Fruit fly (Drosophila melanogaster) whole organism, embryonic: Measurements from ENCODE around the gene Ns1.

Experiments used
- Bgb ChIP-seq: fragments of 200-800 bp; sonication (Bioruptor generic); IDR thresholded peaks from 2 replicates; pipeline ENCODE4 v1.3.6; 2022; ENCODE audit warnings: missing biosample characterization, missing genetic modification characterization; ENCODE audit not compliant: partially characterized antibody
- CG10543 ChIP-seq: fragments of 200-800 bp; sonication (Bioruptor generic); optimal IDR thresholded peaks from 3 replicates; lab custom pipeline; 2017; ENCODE audit warnings: missing biosample characterization, mild to moderate bottlenecking, missing genetic modification characterization, moderate library complexity
- CG11504 ChIP-seq: fragments of 200-800 bp; sonication (Bioruptor generic); optimal IDR thresholded peaks from 3 replicates; lab custom pipeline; 2019; ENCODE audit warnings: missing biosample characterization, mild to moderate bottlenecking, missing genetic modification characterization, moderate library complexity
- CG11696 ChIP-seq: fragments of 200-800 bp; sonication (Bioruptor generic); IDR thresholded peaks from 2 replicates; pipeline ENCODE4 v1.3.6; 2022; ENCODE audit warnings: missing biosample characterization, missing genetic modification characterization
- CG13123 ChIP-seq: fragments of 200-800 bp; sonication (Bioruptor generic); optimal IDR thresholded peaks from 2 replicates; lab custom pipeline; 2016; ENCODE audit warnings: missing biosample characterization, missing genetic modification characterization
- CG14441 ChIP-seq: fragments of 200-800 bp; sonication (Bioruptor generic); IDR thresholded peaks from 2 replicates; pipeline ENCODE4 v1.3.6; 2022; ENCODE audit warnings: missing biosample characterization, missing genetic modification characterization
- CG15011 ChIP-seq: fragments of 200-800 bp; sonication (Bioruptor generic); optimal IDR thresholded peaks from 3 replicates; lab custom pipeline; 2018; ENCODE audit warnings: missing biosample characterization, mild to moderate bottlenecking, missing genetic modification characterization
- CG1529 ChIP-seq: fragments of 200-800 bp; sonication (Bioruptor generic); optimal IDR thresholded peaks from 3 replicates; lab custom pipeline; 2018; ENCODE audit warnings: missing biosample characterization, missing genetic modification characterization
- CG15514 ChIP-seq: fragments of 200-800 bp; sonication (Bioruptor generic); optimal IDR thresholded peaks from 3 replicates; lab custom pipeline; 2017; ENCODE audit warnings: missing biosample characterization, missing genetic modification characterization, mild to moderate bottlenecking, moderate library complexity, missing genetic modification reagents
- CG15696 ChIP-seq: fragments of 200-800 bp; sonication (Bioruptor generic); optimal IDR thresholded peaks from 2 replicates; lab custom pipeline; 2019; ENCODE audit warnings: missing biosample characterization, mild to moderate bottlenecking, missing genetic modification characterization, moderate library complexity
- CG16863 ChIP-seq: fragments of 200-800 bp; sonication (Bioruptor generic); optimal IDR thresholded peaks from 3 replicates; lab custom pipeline; 2016; ENCODE audit warnings: missing biosample characterization, missing genetic modification characterization
- CG18476 ChIP-seq: fragments of 200-800 bp; sonication (Bioruptor generic); optimal IDR thresholded peaks from 2 replicates; lab custom pipeline; 2016; ENCODE audit warnings: missing biosample characterization, mild to moderate bottlenecking, missing genetic modification characterization
- CG30403 ChIP-seq: fragments of 200-800 bp; sonication (Bioruptor generic); optimal IDR thresholded peaks from 3 replicates; lab custom pipeline; 2016; ENCODE audit warnings: missing biosample characterization, missing genetic modification characterization
- CG33213 ChIP-seq: fragments of 200-800 bp; sonication (Bioruptor generic); optimal IDR thresholded peaks from 3 replicates; lab custom pipeline; 2016; ENCODE audit warnings: missing biosample characterization, missing genetic modification characterization
- CG4282 ChIP-seq: fragments of 200-800 bp; sonication (Bioruptor generic); optimal IDR thresholded peaks from 2 replicates; lab custom pipeline; 2016; ENCODE audit warnings: missing biosample characterization, missing genetic modification characterization
- CG6254 ChIP-seq: fragments of 200-800 bp; sonication (Bioruptor generic); optimal IDR thresholded peaks from 3 replicates; lab custom pipeline; 2017; ENCODE audit warnings: mild to moderate bottlenecking, missing biosample characterization, missing genetic modification reagents, missing genetic modification characterization
- CG6791 ChIP-seq: fragments of 200-800 bp; sonication (Bioruptor generic); IDR thresholded peaks from 3 replicates; pipeline ENCODE4 v1.3.6; 2022; ENCODE audit warnings: missing biosample characterization, missing genetic modification characterization; ENCODE audit not compliant: partially characterized antibody
- CHES-1-like ChIP-seq: fragments of 200-800 bp; sonication (Bioruptor generic); optimal IDR thresholded peaks from 2 replicates; lab custom pipeline; 2016; ENCODE audit warnings: missing biosample characterization, missing genetic modification characterization
- CoRest ChIP-seq: fragments of 200-800 bp; sonication (Bioruptor generic); optimal IDR thresholded peaks from 3 replicates; lab custom pipeline; 2018; ENCODE audit warnings: missing biosample characterization, mild to moderate bottlenecking, missing genetic modification characterization, moderate library complexity
- CrebB ChIP-seq: fragments of 200-800 bp; sonication (Bioruptor generic); optimal IDR thresholded peaks from 3 replicates; lab custom pipeline; 2018; ENCODE audit warnings: missing biosample characterization, mild to moderate bottlenecking, missing genetic modification characterization
- D ChIP-seq, 2 experiments: fragments of 200-800 bp in 1 of 2; fragments of >200 bp in 1 of 2; sonication (Bioruptor generic) in 1 of 2; optimal IDR thresholded peaks; 2 replicates in 1 of 2; 3 replicates in 1 of 2; lab custom pipeline; 2017; ENCODE audit warnings: mild to moderate bottlenecking in 1 of 2, missing biosample characterization in 1 of 2, missing genetic modification characterization in 1 of 2, missing genetic modification reagents in 1 of 2
- Ets97D ChIP-seq: fragments of 200-800 bp; sonication (Bioruptor generic); optimal IDR thresholded peaks from 3 replicates; lab custom pipeline; 2016; ENCODE audit warnings: missing biosample characterization, missing genetic modification characterization
- Fer3 ChIP-seq: fragments of 200-800 bp; sonication (Bioruptor generic); optimal IDR thresholded peaks from 2 replicates; lab custom pipeline; 2018; ENCODE audit warnings: missing biosample characterization, mild to moderate bottlenecking, missing genetic modification characterization, moderate library complexity
- Hr51 ChIP-seq, 2 experiments: fragments of 200-800 bp; sonication (Bioruptor generic); optimal IDR thresholded peaks; 2 replicates in 1 of 2; 3 replicates in 1 of 2; lab custom pipeline; 2016 to 2018; ENCODE audit warnings: missing biosample characterization in 2 of 2, missing genetic modification characterization in 2 of 2, mild to moderate bottlenecking in 1 of 2, moderate library complexity in 1 of 2
- Lim3 ChIP-seq: fragments of 200-800 bp; sonication (Bioruptor generic); IDR thresholded peaks from 2 replicates; pipeline ENCODE4 v1.3.6; 2022; ENCODE audit warnings: missing biosample characterization, missing genetic modification characterization
- MBD-R2 ChIP-seq: fragments of 200-800 bp; sonication (Bioruptor generic); IDR thresholded peaks from 2 replicates; pipeline ENCODE4 v1.3.6; 2022; ENCODE audit warnings: missing biosample characterization, missing genetic modification characterization
- Med ChIP-seq: fragments of 200-800 bp; sonication (Bioruptor generic); peaks from one replicate; lab custom pipeline; 2016; ENCODE audit warnings: missing biosample characterization, missing genetic modification characterization, mild to moderate bottlenecking, inconsistent platforms, moderate library complexity
- Meics ChIP-seq: fragments of 200-800 bp; sonication (Bioruptor generic); optimal IDR thresholded peaks from 2 replicates; lab custom pipeline; 2017; ENCODE audit warnings: missing biosample characterization, mild to moderate bottlenecking, missing genetic modification characterization
- NC2α ChIP-seq: fragments of 200-800 bp; sonication (Bioruptor generic); optimal IDR thresholded peaks from 2 replicates; lab custom pipeline; 2016; ENCODE audit warnings: missing biosample characterization, missing genetic modification characterization
- Side ChIP-seq: fragments of 200-800 bp; sonication (Bioruptor generic); optimal IDR thresholded peaks from 2 replicates; lab custom pipeline; 2016; ENCODE audit warnings: missing biosample characterization, missing genetic modification characterization
- caup ChIP-seq: fragments of 200-800 bp; sonication (Bioruptor generic); optimal IDR thresholded peaks from 3 replicates; lab custom pipeline; 2017; ENCODE audit warnings: missing biosample characterization, mild to moderate bottlenecking, missing genetic modification characterization, moderate library complexity; ENCODE audit not compliant: severe bottlenecking
- cg ChIP-seq: fragments of 200-800 bp; sonication (Bioruptor generic); optimal IDR thresholded peaks from 3 replicates; lab custom pipeline; 2019; ENCODE audit warnings: missing biosample characterization, mild to moderate bottlenecking, missing genetic modification characterization, moderate library complexity
- ci ChIP-seq: fragments of 200-800 bp; sonication (Bioruptor generic); IDR thresholded peaks from 3 replicates; pipeline ENCODE4 v1.3.6; 2022; ENCODE audit warnings: missing biosample characterization, missing genetic modification characterization
- dan ChIP-seq: fragments of 200-800 bp; sonication (Bioruptor generic); IDR thresholded peaks from 2 replicates; pipeline ENCODE4 v1.3.6; 2022; ENCODE audit warnings: missing biosample characterization, missing genetic modification characterization
- fd96Cb ChIP-seq: fragments of 200-800 bp; sonication (Bioruptor generic); optimal IDR thresholded peaks from 2 replicates; lab custom pipeline; 2018; ENCODE audit warnings: missing biosample characterization, mild to moderate bottlenecking, missing genetic modification characterization, moderate library complexity
- hth ChIP-seq: fragments of >200 bp; optimal IDR thresholded peaks from 2 replicates; lab custom pipeline; 2017; ENCODE audit warnings: inconsistent platforms
- mam ChIP-seq: fragments of 200-800 bp; sonication (Bioruptor generic); optimal IDR thresholded peaks from 3 replicates; lab custom pipeline; 2016; ENCODE audit warnings: missing biosample characterization, missing genetic modification characterization
- mld ChIP-seq: fragments of 200-800 bp; sonication (Bioruptor generic); IDR thresholded peaks from 3 replicates; pipeline ENCODE4 v1.3.6; 2022; ENCODE audit warnings: missing biosample characterization, missing genetic modification characterization; ENCODE audit not compliant: partially characterized antibody
- nom ChIP-seq: fragments of 200-800 bp; sonication (Bioruptor generic); optimal IDR thresholded peaks from 2 replicates; lab custom pipeline; 2017; ENCODE audit warnings: missing biosample characterization, missing genetic modification characterization, mild to moderate bottlenecking, moderate library complexity, missing genetic modification reagents
- org-1 ChIP-seq: fragments of 200-800 bp; sonication (Bioruptor generic); optimal IDR thresholded peaks from 2 replicates; lab custom pipeline; 2017; ENCODE audit warnings: missing biosample characterization, missing genetic modification characterization
- peb ChIP-seq: fragments of 200-800 bp; sonication (Bioruptor generic); IDR thresholded peaks from 2 replicates; pipeline ENCODE4 v1.3.6; 2022; ENCODE audit warnings: missing biosample characterization, missing genetic modification characterization
- pnt ChIP-seq: fragments of 200-800 bp; sonication (Bioruptor generic); optimal IDR thresholded peaks from 3 replicates; lab custom pipeline; 2016; ENCODE audit warnings: missing biosample characterization, missing genetic modification characterization
- rib ChIP-seq: fragments of 200-800 bp; sonication (Bioruptor generic); IDR thresholded peaks from 2 replicates; pipeline ENCODE4 v1.3.6; 2022; ENCODE audit warnings: missing biosample characterization, missing genetic modification characterization
- sens ChIP-seq: fragments of 200-800 bp; sonication (Bioruptor generic); peaks from one replicate; lab custom pipeline; 2016; ENCODE audit warnings: missing biosample characterization, missing genetic modification characterization
- shn ChIP-seq: fragments of 200-800 bp; sonication (Bioruptor generic); optimal IDR thresholded peaks from 3 replicates; lab custom pipeline; 2016; ENCODE audit warnings: missing biosample characterization, missing genetic modification characterization
- sisA ChIP-seq: fragments of 200-800 bp; sonication (Bioruptor generic); IDR thresholded peaks from 2 replicates; pipeline ENCODE4 v1.3.6; 2022; ENCODE audit warnings: missing biosample characterization, missing genetic modification characterization
- sna ChIP-seq: fragments of 200-800 bp; sonication (Bioruptor generic); IDR thresholded peaks from 2 replicates; pipeline ENCODE4 v1.3.6; 2022; ENCODE audit warnings: missing biosample characterization, missing genetic modification characterization; ENCODE audit not compliant: partially characterized antibody
- wdn ChIP-seq: fragments of 200-800 bp; sonication (Bioruptor generic); IDR thresholded peaks from 2 replicates; pipeline ENCODE4 v1.3.6; 2022; ENCODE audit warnings: missing biosample characterization, missing genetic modification characterization
- zen2 ChIP-seq: fragments of 200-800 bp; sonication (Bioruptor generic); IDR thresholded peaks from 3 replicates; pipeline ENCODE4 v1.3.6; 2022; ENCODE audit warnings: missing biosample characterization, missing genetic modification characterization; ENCODE audit not compliant: partially characterized antibody

The Ns1 gene

DNA sequence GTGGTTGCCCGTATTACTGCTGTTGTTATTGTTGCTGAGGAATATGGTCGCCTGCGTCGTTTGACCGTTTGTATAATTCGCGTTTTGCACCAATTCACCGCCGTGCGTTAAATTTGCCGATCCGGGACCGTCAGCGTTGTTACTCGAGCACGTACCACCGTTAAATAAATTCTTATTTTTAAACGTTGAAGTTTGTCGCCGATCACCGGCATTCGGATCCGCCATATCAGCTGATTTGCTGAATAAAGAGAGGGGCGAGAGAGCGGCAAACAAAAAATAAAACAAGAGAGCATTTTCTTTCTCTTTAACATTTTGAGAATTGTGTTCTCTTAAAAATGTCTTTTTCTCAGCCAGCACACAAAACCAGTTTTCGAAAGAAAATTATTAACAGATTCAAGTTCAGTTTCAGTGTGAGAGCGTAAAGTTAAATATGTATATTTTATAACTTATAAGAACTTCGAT lies 46.5 kb upstream of the Ns1 start (continued):
- TF ChIP-seq Bgb, result peak; percentile 48; the same call in 1 of the 2 replicates
- TF ChIP-seq CG14441 (GFP tag; lab: Robert Waterston, UW), result peak; percentile 23; the same call in 1 of the 2 replicates
- peak; percentile 56; the same call in 1 of the 3 replicates for TF ChIP-seq ci (GFP tag; lab: Robert Waterston, UW)
- TF ChIP-seq Ets97D (GFP tag; lab: Kevin White, UChicago), result no peak
- no peak for TF ChIP-seq fd96Cb
- no peak for TF ChIP-seq Side (GFP tag; lab: Kevin White, UChicago)
- TF ChIP-seq CG11696, result no peak
- TF ChIP-seq MBD-R2, result peak; percentile 29; the same call in 1 of the 2 replicates
- TF ChIP-seq CG13123 (GFP tag; lab: Kevin White, UChicago), result no peak
- no peak for TF ChIP-seq CG15514 (GFP tag; lab: Kevin White, UChicago)
- peak; percentile 25 for TF ChIP-seq CHES-1-like (GFP tag; lab: Kevin White, UChicago)
- no peak for TF ChIP-seq CrebB (tag; lab: Kevin White, UChicago)
- TF ChIP-seq mld (GFP tag; lab: Robert Waterston, UW), result no peak
- TF ChIP-seq CG16863 (GFP tag; lab: Kevin White, UChicago), result no peak
- TF ChIP-seq pnt (GFP tag; lab: Kevin White, UChicago), result no peak
- TF ChIP-seq mam (GFP tag; lab: Kevin White, UChicago), result no peak
- no peak for TF ChIP-seq D (optimal IDR thresholded peaks at IDR 0.05; lab: Kevin White, UChicago)
- TF ChIP-seq D (GFP tag; optimal IDR thresholded peaks at IDR 0.05; lab: Kevin White, UChicago), result no peak
- TF ChIP-seq Hr51 (GFP tag; optimal IDR thresholded peaks at IDR 0.05; lab: Kevin White, UChicago), result no peak
- TF ChIP-seq CG6791 (GFP tag; lab: Robert Waterston, UW), result 0 out of 3 replicates have a peak, but pooled peaks have one; percentile 36
- TF ChIP-seq shn (GFP tag; lab: Kevin White, UChicago), result no peak
- TF ChIP-seq rib (GFP tag; lab: Robert Waterston, UW), result peak; percentile 44; the same call in 1 of the 2 replicates
- TF ChIP-seq hth (lab: Kevin White, UChicago), result no peak
- TF ChIP-seq CoRest (tag; lab: Kevin White, UChicago), result no peak
- TF ChIP-seq CG11504 (tag; lab: Kevin White, UChicago), result no peak
- no peak for TF ChIP-seq CG18476 (GFP tag; lab: Kevin White, UChicago)
- TF ChIP-seq peb, result no peak
- TF ChIP-seq NC2α (GFP tag; lab: Kevin White, UChicago), result no peak
- peak; percentile 50 for TF ChIP-seq CG10543 (GFP tag; lab: Kevin White, UChicago)
- TF ChIP-seq zen2 (GFP tag; lab: Robert Waterston, UW), result no peak; the same call in 2 of the 3 replicates
- TF ChIP-seq sens, result peak; percentile 42
- no peak for TF ChIP-seq Meics (GFP tag; lab: Kevin White, UChicago)
- no peak for TF ChIP-seq CG33213
- TF ChIP-seq cg (GFP tag; lab: Kevin White, UChicago), result peak; percentile 43
- TF ChIP-seq Med (GFP tag; lab: Kevin White, UChicago), result peak; percentile 90
- TF ChIP-seq CG30403 (GFP tag; lab: Kevin White, UChicago), result no peak
- no peak for TF ChIP-seq org-1 (GFP tag; lab: Kevin White, UChicago)
- no peak for TF ChIP-seq CG6254 (GFP tag; lab: Kevin White, UChicago)
- TF ChIP-seq CG4282 (GFP tag; lab: Kevin White, UChicago), result no peak
- TF ChIP-seq CG15696, result no peak
- TF ChIP-seq CG1529 (GFP tag; lab: Kevin White, UChicago), result no peak
- TF ChIP-seq Lim3 (GFP tag; lab: Robert Waterston, UW), result no peak
- TF ChIP-seq sna (GFP tag; lab: Robert Waterston, UW), result peak; percentile 22; the same call in 1 of the 2 replicates
- no peak for TF ChIP-seq sisA (GFP tag; lab: Robert Waterston, UW)
- TF ChIP-seq wdn (GFP tag; lab: Robert Waterston, UW), result 0 out of 2 replicates have a peak, but pooled peaks have one; percentile 32
- no peak for TF ChIP-seq Fer3 (tag; lab: Kevin White, UChicago)
- no peak for TF ChIP-seq CG15011 (GFP tag; lab: Kevin White, UChicago)
- TF ChIP-seq caup (GFP tag; lab: Kevin White, UChicago), result peak; percentile 15
- TF ChIP-seq dan (GFP tag; lab: Robert Waterston, UW), result no peak
- peak; percentile 41 for TF ChIP-seq nom (GFP tag; lab: Kevin White, UChicago)
